Comparison of ENCODE assay signal across 2 fruit fly cellular contexts in genomic region chrX:13287854-13288376, dm6.
TF ChIP-seq lines count a peak whose summit lies in the region.

Gene Remo, plus strand, starts transcription at chrX:13288051.

TF ChIP-seq in whole organism, embryonic, 481 proteins besides CTCF, POLR2A, EP300 and RAD21 (continued from another document and continues in another):
- TF ChIP-seq usp (GFP tag; optimal IDR thresholded peaks at IDR 0.05; lab: Kevin White, UChicago) (no peak), Hr39 (optimal IDR thresholded peaks at IDR 0.05; lab: Kevin White, UChicago) (no peak), CG31365 (tag; optimal IDR thresholded peaks at IDR 0.05; lab: Kevin White, UChicago) (no peak), Drgx (GFP tag; IDR thresholded peaks at IDR 0.05; lab: Robert Waterston, UW) (no peak), vfl (GFP tag; optimal IDR thresholded peaks at IDR 0.05; lab: Kevin White, UChicago) (no peak), CG12299 (tag; optimal IDR thresholded peaks at IDR 0.05; lab: Kevin White, UChicago) (no peak), CG8924 (tag; optimal IDR thresholded peaks at IDR 0.05; lab: Kevin White, UChicago) (peak; percentile 46), Asciz (GFP tag; optimal IDR thresholded peaks at IDR 0.05; lab: Kevin White, UChicago) (no peak), CG18262 (tag; optimal IDR thresholded peaks at IDR 0.05; lab: Kevin White, UChicago) (no peak), zfh1 (GFP tag; IDR thresholded peaks at IDR 0.05; lab: Robert Waterston, UW) (no peak), sim (GFP tag; IDR thresholded peaks at IDR 0.05; lab: Robert Waterston, UW) (no peak), ssp (GFP tag; IDR thresholded peaks at IDR 0.05; lab: Robert Waterston, UW) (no peak), CG10321 (GFP tag; IDR thresholded peaks at IDR 0.05; lab: Robert Waterston, UW) (no peak), NC2α (GFP tag; optimal IDR thresholded peaks at IDR 0.05; lab: Kevin White, UChicago) (no peak), CG10543 (GFP tag; optimal IDR thresholded peaks at IDR 0.05; lab: Kevin White, UChicago) (no peak), Stat92E (GFP tag; optimal IDR thresholded peaks at IDR 0.05; lab: Kevin White, UChicago) (no peak), pho (GFP tag; optimal IDR thresholded peaks at IDR 0.05; lab: Kevin White, UChicago) (no peak), CG4730 (GFP tag; IDR thresholded peaks at IDR 0.05; lab: Robert Waterston, UW) (no peak), emc (GFP tag; optimal IDR thresholded peaks at IDR 0.05; lab: Kevin White, UChicago) (no peak), CG8290 (GFP tag; optimal IDR thresholded peaks at IDR 0.05; lab: Kevin White, UChicago) (no peak), CG8290 (tag; optimal IDR thresholded peaks at IDR 0.05; lab: Kevin White, UChicago) (no peak), jumu (GFP tag; optimal IDR thresholded peaks at IDR 0.05; lab: Kevin White, UChicago) (no peak), CG1529 (GFP tag; optimal IDR thresholded peaks at IDR 0.05; lab: Kevin White, UChicago) (no peak), pros (GFP tag; optimal IDR thresholded peaks at IDR 0.05; lab: Kevin White, UChicago) (no peak), CG16863 (GFP tag; optimal IDR thresholded peaks at IDR 0.05; lab: Kevin White, UChicago) (no peak), Fer1 (GFP tag; optimal IDR thresholded peaks at IDR 0.05; lab: Kevin White, UChicago) (peak; percentile 10), CkIIα-i1 (GFP tag; IDR thresholded peaks at IDR 0.05; lab: Robert Waterston, UW) (no peak), insv (GFP tag; optimal IDR thresholded peaks at IDR 0.05; lab: Kevin White, UChicago) (peak in 1 of 2 experiments; percentile 84), dysf (GFP tag; IDR thresholded peaks at IDR 0.05; lab: Robert Waterston, UW) (no peak), CG2116 (GFP tag; optimal IDR thresholded peaks at IDR 0.05; lab: Kevin White, UChicago) (peak; percentile 81), CG6765 (GFP tag; optimal IDR thresholded peaks at IDR 0.05; lab: Kevin White, UChicago) (no peak), CG34224 (GFP tag; IDR thresholded peaks at IDR 0.05; lab: Robert Waterston, UW; ENCODE audit: partially characterized antibody) (peak; percentile 50), CG18476 (GFP tag; optimal IDR thresholded peaks at IDR 0.05; lab: Kevin White, UChicago) (no peak), CG14860 (GFP tag; IDR thresholded peaks at IDR 0.05; lab: Robert Waterston, UW; ENCODE audit: partially characterized antibody) (0 out of 3 replicates have a peak, but pooled peaks have one; percentile 52), CG2129 (GFP tag; IDR thresholded peaks at IDR 0.05; lab: Robert Waterston, UW; ENCODE audit: partially characterized antibody) (peak; percentile 31; the same call in 1 of the 2 replicates), ftz-f1 (GFP tag; optimal IDR thresholded peaks at IDR 0.05; lab: Kevin White, UChicago) (no peak), ems (GFP tag; optimal IDR thresholded peaks at IDR 0.05; lab: Kevin White, UChicago) (no peak), Hand (GFP tag; optimal IDR thresholded peaks at IDR 0.05; lab: Kevin White, UChicago) (no peak), crol (GFP tag; IDR thresholded peaks at IDR 0.05; lab: Robert Waterston, UW) (peak; percentile 88), CG7987 (GFP tag; optimal IDR thresholded peaks at IDR 0.05; lab: Kevin White, UChicago) (no peak), ham (GFP tag; IDR thresholded peaks at IDR 0.05; lab: Robert Waterston, UW) (no peak), CG9727 (GFP tag; optimal IDR thresholded peaks at IDR 0.05; lab: Kevin White, UChicago) (no peak), pzg (GFP tag; optimal IDR thresholded peaks at IDR 0.05; lab: Kevin White, UChicago) (peak; percentile 92), zen (tag; optimal IDR thresholded peaks at IDR 0.05; lab: Kevin White, UChicago) (no peak), run (tag; optimal IDR thresholded peaks at IDR 0.05; lab: Kevin White, UChicago) (no peak), Vsx1 (GFP tag; optimal IDR thresholded peaks at IDR 0.05; lab: Kevin White, UChicago) (no peak), CG32767 (GFP tag; IDR thresholded peaks at IDR 0.05; lab: Robert Waterston, UW) (no peak), CG11247 (GFP tag; IDR thresholded peaks at IDR 0.05; lab: Robert Waterston, UW) (no peak), CG6854 (GFP tag; optimal IDR thresholded peaks at IDR 0.05; lab: Kevin White, UChicago) (no peak), jigr1 (GFP tag; IDR thresholded peaks at IDR 0.05; lab: Robert Waterston, UW) (no peak), Elba2 (GFP tag; optimal IDR thresholded peaks at IDR 0.05; lab: Kevin White, UChicago) (peak; percentile 89), CG17829 (tag; optimal IDR thresholded peaks at IDR 0.05; lab: Kevin White, UChicago) (no peak), ac (GFP tag; optimal IDR thresholded peaks at IDR 0.05; lab: Kevin White, UChicago) (no peak), Aef1 (GFP tag; IDR thresholded peaks at IDR 0.05; lab: Robert Waterston, UW) (peak; percentile 52; the same call in 2 of the 3 replicates), CG12744 (GFP tag; optimal IDR thresholded peaks at IDR 0.05; lab: Kevin White, UChicago) (no peak), CG8388 (GFP tag; optimal IDR thresholded peaks at IDR 0.05; lab: Kevin White, UChicago) (no peak), NfI (GFP tag; optimal IDR thresholded peaks at IDR 0.05; lab: Kevin White, UChicago) (no peak), gt (GFP tag; IDR thresholded peaks at IDR 0.05; lab: Robert Waterston, UW) (no peak), danr (GFP tag; IDR thresholded peaks at IDR 0.05; lab: Robert Waterston, UW) (no peak), ranshi (GFP tag; IDR thresholded peaks at IDR 0.05; lab: Robert Waterston, UW) (no peak), Dek (tag; optimal IDR thresholded peaks at IDR 0.05; lab: Kevin White, UChicago) (peak; percentile 13), ro (GFP tag; IDR thresholded peaks at IDR 0.05; lab: Robert Waterston, UW) (no peak), slp2 (GFP tag; optimal IDR thresholded peaks at IDR 0.05; lab: Kevin White, UChicago) (no peak), bbx (GFP tag; IDR thresholded peaks at IDR 0.05; lab: Robert Waterston, UW; ENCODE audit: partially characterized antibody) (peak; percentile 68), sens-2 (GFP tag; IDR thresholded peaks at IDR 0.05; lab: Robert Waterston, UW) (no peak), CG33557 (GFP tag; optimal IDR thresholded peaks at IDR 0.05; lab: Kevin White, UChicago) (no peak), H15 (GFP tag; IDR thresholded peaks at IDR 0.05; lab: Robert Waterston, UW) (no peak), Chrac-16 (GFP tag; optimal IDR thresholded peaks at IDR 0.05; lab: Kevin White, UChicago) (no peak), Ets97D (GFP tag; optimal IDR thresholded peaks at IDR 0.05; lab: Kevin White, UChicago) (peak; percentile 51)

TF ChIP-seq in whole organism, prepupa, 60 proteins besides CTCF, POLR2A, EP300 and RAD21 (continued from another document):
- peak; percentile 42 for TF ChIP-seq CG15336 (GFP tag; IDR thresholded peaks at IDR 0.05; lab: Robert Waterston, UW)
- no peak for TF ChIP-seq Ets21C (GFP tag; optimal IDR thresholded peaks at IDR 0.05; lab: Kevin White, UChicago)
